Worm (Caenorhabditis elegans): ENCODE data around the gene unc-10.

Gene unc-10

DNA sequence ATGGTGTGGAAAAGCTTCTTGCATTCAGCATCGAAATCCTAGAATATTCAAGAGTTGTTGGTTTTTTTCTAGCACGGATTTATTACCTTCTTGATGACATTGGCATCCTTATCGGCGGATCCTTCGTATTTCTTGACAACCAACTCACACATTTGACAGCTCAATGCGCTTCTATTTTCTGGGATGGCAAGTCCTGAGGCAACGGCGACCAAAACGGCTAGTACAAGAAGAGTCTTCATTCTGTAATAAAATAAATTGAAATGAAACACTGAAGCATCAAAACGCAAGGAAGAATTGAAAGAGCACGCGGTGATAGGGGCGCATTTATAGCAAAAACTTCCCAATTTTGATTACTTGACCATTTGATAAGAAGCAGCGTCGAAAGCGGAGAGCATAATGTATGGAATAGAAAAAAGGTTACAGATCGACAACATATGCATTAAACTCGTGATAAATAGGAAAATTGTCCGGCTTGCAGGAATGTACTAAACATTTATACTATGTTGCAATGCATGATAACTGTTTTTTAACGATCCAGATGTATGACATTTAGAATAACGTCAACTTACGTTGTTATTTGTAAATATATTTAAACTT lies 40.1 kb upstream of the unc-10 start, which contains the start of gene spp-5:
Gene spp-5, minus strand, starts transcription at position 240 of the 597 bp plus-strand sequence.
- TF ChIP-seq gmeb-1 (tag; optimal IDR thresholded peaks at IDR 0.05) (peak; percentile 54), lsy-2 (tag; optimal IDR thresholded peaks at IDR 0.05) (peak in 1 of 2 experiments; percentile 1), fos-1 (tag; optimal IDR thresholded peaks at IDR 0.05) (peak; percentile 71), sma-9 (GFP tag; optimal IDR thresholded peaks at IDR 0.05) (peak; percentile 37), sma-9 (tag; optimal IDR thresholded peaks at IDR 0.05) (no peak), alr-1 (tag; optimal IDR thresholded peaks at IDR 0.05) (no peak), ztf-11 (tag; optimal IDR thresholded peaks at IDR 0.05) (no peak), nhr-129 (tag; optimal IDR thresholded peaks at IDR 0.05) (peak; percentile 20), mab-5 (tag; optimal IDR thresholded peaks at IDR 0.05) (no peak), F13H6.1 (tag; optimal IDR thresholded peaks at IDR 0.05) (peak; percentile 65), nhr-23 (tag; optimal IDR thresholded peaks at IDR 0.05) (no peak), nhr-11 (tag; optimal IDR thresholded peaks at IDR 0.05) (no peak), elt-1 (tag; optimal IDR thresholded peaks at IDR 0.05) (no peak), blmp-1 (tag; optimal IDR thresholded peaks at IDR 0.05; ENCODE audit: insufficient read depth) (no peak), crh-2 (tag; optimal IDR thresholded peaks at IDR 0.05) (peak; percentile 67), nhr-25 (tag; optimal IDR thresholded peaks at IDR 0.05) (no peak), lin-11 (tag; optimal IDR thresholded peaks at IDR 0.05) (no peak)

DNA sequence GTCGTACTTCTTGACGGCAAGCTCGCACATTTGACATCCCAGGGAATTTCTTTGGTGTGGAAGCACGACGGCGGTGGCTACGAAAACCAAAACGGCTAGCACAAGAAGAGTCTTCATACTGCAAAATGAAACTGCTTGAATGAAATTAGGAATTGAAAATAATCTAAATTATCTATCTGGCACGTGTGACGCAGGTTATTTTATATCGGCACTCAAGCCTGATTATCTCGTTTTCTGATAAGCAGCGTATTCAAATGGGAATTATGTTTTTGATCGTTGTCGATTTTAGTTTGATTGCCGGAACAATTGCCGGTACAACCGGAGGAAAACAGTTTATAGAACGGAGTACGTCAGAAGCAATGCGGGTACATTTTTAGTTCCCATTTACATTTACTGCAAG lies 38.5 kb upstream of the unc-10 start, which contains the start of gene spp-4:
Gene spp-4, minus strand, starts transcription at position 118 of the 400 bp plus-strand sequence.
- TF ChIP-seq sma-9 (GFP tag; optimal IDR thresholded peaks at IDR 0.05) (peak; percentile 27), sma-9 (tag; optimal IDR thresholded peaks at IDR 0.05) (no peak), Y55F3AM.14 (GFP tag; optimal IDR thresholded peaks at IDR 0.05) (no peak), ztf-4 (tag; optimal IDR thresholded peaks at IDR 0.05) (no peak), elt-1 (tag; optimal IDR thresholded peaks at IDR 0.05) (no peak), mbf-1 (tag; optimal IDR thresholded peaks at IDR 0.05) (no peak), nhr-77 (tag; optimal IDR thresholded peaks at IDR 0.05) (no peak), nhr-129 (tag; optimal IDR thresholded peaks at IDR 0.05) (no peak), fos-1 (tag; optimal IDR thresholded peaks at IDR 0.05) (peak; percentile 3)

ce11 chrX:7316485-7317391 lies 36.6 kb upstream of the unc-10 start, which contains the start of the genes spp-2 and spp-6:
TSS of gene spp-2 (minus strand) at chrX:7316818.
TSS of gene spp-6 (plus strand) at chrX:7317341.
- no peak for TF ChIP-seq ceh-82 (tag; optimal IDR thresholded peaks at IDR 0.05)
- peak; percentile 61 for TF ChIP-seq skn-1 (tag; optimal IDR thresholded peaks at IDR 0.05)
- no peak for TF ChIP-seq unc-39 (tag; optimal IDR thresholded peaks at IDR 0.05)
- TF ChIP-seq ama-1 (optimal IDR thresholded peaks at IDR 0.05), result peak; percentile 60
- TF ChIP-seq crh-2 (tag; optimal IDR thresholded peaks at IDR 0.05), result peak; percentile 22
- TF ChIP-seq sma-9 (GFP tag; optimal IDR thresholded peaks at IDR 0.05), result peak; percentile 2
- TF ChIP-seq sma-9 (tag; optimal IDR thresholded peaks at IDR 0.05), result no peak
- peak; percentile 53 for TF ChIP-seq fos-1 (tag; optimal IDR thresholded peaks at IDR 0.05)
- TF ChIP-seq gmeb-1 (tag; optimal IDR thresholded peaks at IDR 0.05), result peak; percentile 10

- TF ChIP-seq zag-1 (tag; optimal IDR thresholded peaks at IDR 0.05) (no peak), lin-11 (tag; optimal IDR thresholded peaks at IDR 0.05) (no peak), gmeb-1 (tag; optimal IDR thresholded peaks at IDR 0.05) (peak; percentile 57), skn-1 (tag; optimal IDR thresholded peaks at IDR 0.05) (peak; percentile 89), dmd-4 (tag; optimal IDR thresholded peaks at IDR 0.05) (no peak), Y55F3AM.14 (GFP tag; optimal IDR thresholded peaks at IDR 0.05) (no peak), elt-3 (tag; optimal IDR thresholded peaks at IDR 0.05) (no peak), snpc-4 (tag; optimal IDR thresholded peaks at IDR 0.05) (no peak), ceh-82 (tag; optimal IDR thresholded peaks at IDR 0.05) (no peak), ztf-11 (tag; optimal IDR thresholded peaks at IDR 0.05) (no peak), sma-9 (GFP tag; optimal IDR thresholded peaks at IDR 0.05) (peak; percentile 64), sma-9 (tag; optimal IDR thresholded peaks at IDR 0.05) (no peak), peb-1 (tag; optimal IDR thresholded peaks at IDR 0.05) (no peak), nhr-237 (tag; optimal IDR thresholded peaks at IDR 0.05) (no peak), alr-1 (tag; optimal IDR thresholded peaks at IDR 0.05) (no peak), egl-27 (tag; optimal IDR thresholded peaks at IDR 0.05) (no peak), nhr-6 (tag; optimal IDR thresholded peaks at IDR 0.05) (no peak), nhr-25 (tag; optimal IDR thresholded peaks at IDR 0.05) (no peak), nhr-77 (tag; optimal IDR thresholded peaks at IDR 0.05) (no peak), R02D3.7 (tag; optimal IDR thresholded peaks at IDR 0.05) (no peak), unc-62 (GFP tag; optimal IDR thresholded peaks at IDR 0.05) (no peak), unc-55 (GFP tag; optimal IDR thresholded peaks at IDR 0.05) (no peak), elt-1 (tag; optimal IDR thresholded peaks at IDR 0.05) (no peak), mdl-1 (tag; optimal IDR thresholded peaks at IDR 0.05) (peak in 1 of 2 experiments; percentile 3), nhr-12 (tag; optimal IDR thresholded peaks at IDR 0.05) (no peak), nhr-129 (tag; optimal IDR thresholded peaks at IDR 0.05) (no peak), nhr-21 (tag; optimal IDR thresholded peaks at IDR 0.05) (no peak), ceh-16 (tag; optimal IDR thresholded peaks at IDR 0.05) (no peak), lin-13 (GFP tag; optimal IDR thresholded peaks at IDR 0.05) (no peak), nhr-23 (tag; optimal IDR thresholded peaks at IDR 0.05) (no peak), fos-1 (tag; optimal IDR thresholded peaks at IDR 0.05) (peak; percentile 95), lin-39 (tag; optimal IDR thresholded peaks at IDR 0.05) (no peak), F13H6.1 (tag; optimal IDR thresholded peaks at IDR 0.05) (peak; percentile 38)
These were observed 35.2 kb upstream of the unc-10 start, which contains the start of gene spp-3 for ce11 chrX:7315329-7315728. TSS of gene spp-3 (minus strand) at chrX:7315353.

Data from whole organism, L2 larva.